Fruit fly (Drosophila melanogaster) whole organism, wandering third instar larva: ENCODE data around the gene SamDC.
A peak's percentile ranks its signal among the peaks of the same experiment; 100 is the strongest.

Experiments
- Abd-B ChIP-seq: fragments of >200 bp; optimal IDR thresholded peaks from 2 replicates; lab custom pipeline; 2017; ENCODE audit warnings: missing biosample characterization, missing genetic modification characterization
- CG32264 ChIP-seq: fragments of 200-800 bp; sonication (Bioruptor generic); optimal IDR thresholded peaks from 2 replicates; lab custom pipeline; 2016; ENCODE audit warnings: missing biosample characterization, missing genetic modification characterization
- CG9705 ChIP-seq: fragments of 200-800 bp; sonication (Bioruptor generic); optimal IDR thresholded peaks from 2 replicates; lab custom pipeline; 2018; ENCODE audit warnings: missing biosample characterization, mild to moderate bottlenecking, missing genetic modification characterization
- CrebA ChIP-seq: fragments of 200-800 bp; sonication (Bioruptor generic); optimal IDR thresholded peaks from 2 replicates; lab custom pipeline; 2016; ENCODE audit warnings: missing biosample characterization, mild to moderate bottlenecking, missing genetic modification characterization, borderline replicate concordance
- Dfd ChIP-seq: fragments of >200 bp; optimal IDR thresholded peaks from 2 replicates; lab custom pipeline; 2017; ENCODE audit warnings: missing biosample characterization, missing genetic modification characterization
- Dif ChIP-seq: fragments of 200-275, 200-300 bp; sonication (Bioruptor generic); optimal IDR thresholded peaks from 2 replicates; lab custom pipeline; 2018; ENCODE audit warnings: missing biosample characterization, missing genetic modification characterization; ENCODE audit not compliant: partially characterized antibody
- GATAd ChIP-seq: sonication (Bioruptor generic); optimal IDR thresholded peaks from 2 replicates; lab custom pipeline; 2016; ENCODE audit warnings: missing biosample characterization, missing genetic modification characterization
- HLH106 ChIP-seq: fragments of 200-800 bp; optimal IDR thresholded peaks from 3 replicates; lab custom pipeline; 2019; ENCODE audit warnings: missing biosample characterization, mild to moderate bottlenecking, missing genetic modification characterization, moderate library complexity
- Hnf4 ChIP-seq: fragments of 200-800 bp; sonication (Bioruptor generic); optimal IDR thresholded peaks from 2 replicates; lab custom pipeline; 2016; ENCODE audit warnings: missing biosample characterization, mild to moderate bottlenecking, missing genetic modification characterization
- Hr78 ChIP-seq: fragments of >200 bp; optimal IDR thresholded peaks from 2 replicates; lab custom pipeline; 2017; ENCODE audit warnings: missing biosample characterization, missing genetic modification characterization
- Hr83 ChIP-seq: fragments of 200-300 bp; sonication (Bioruptor generic); optimal IDR thresholded peaks from 2 replicates; lab custom pipeline; 2016; ENCODE audit warnings: missing biosample characterization, mild to moderate bottlenecking, missing genetic modification characterization, moderate library complexity; ENCODE audit not compliant: poor library complexity, severe bottlenecking
- Jra ChIP-seq: sonication (Bioruptor generic); optimal IDR thresholded peaks from 2 replicates; lab custom pipeline; 2016; ENCODE audit warnings: missing biosample characterization, missing genetic modification characterization
- Mio ChIP-seq: sonication (Bioruptor generic); optimal IDR thresholded peaks from 2 replicates; lab custom pipeline; 2016; ENCODE audit warnings: missing biosample characterization, missing genetic modification characterization
- Myc ChIP-seq: fragments of >200 bp; optimal IDR thresholded peaks from 2 replicates; lab custom pipeline; 2017
- N ChIP-seq: fragments of >200 bp; optimal IDR thresholded peaks from 2 replicates; lab custom pipeline; 2018; ENCODE audit warnings: missing biosample characterization, missing external identifiers, missing genetic modification characterization
- OdsH ChIP-seq: fragments of 200-800 bp; sonication (Bioruptor generic); optimal IDR thresholded peaks from 2 replicates; lab custom pipeline; 2016; ENCODE audit warnings: missing biosample characterization, mild to moderate bottlenecking, missing genetic modification characterization
- Rel ChIP-seq, 2 experiments: fragments of 200-800 bp; sonication (Bioruptor generic) in 1 of 2; optimal IDR thresholded peaks; 2 replicates in 1 of 2; 3 replicates in 1 of 2; lab custom pipeline; 2016 to 2019; ENCODE audit warnings: mild to moderate bottlenecking in 2 of 2, missing biosample characterization in 2 of 2, missing genetic modification characterization in 2 of 2, moderate library complexity in 1 of 2
- Sp1 ChIP-seq: fragments of 200-800 bp; sonication (Bioruptor generic); optimal IDR thresholded peaks from 3 replicates; lab custom pipeline; 2019; ENCODE audit warnings: missing biosample characterization, mild to moderate bottlenecking, missing genetic modification characterization, moderate library complexity
- Vsx2 ChIP-seq: fragments of 200-300, 225-300 bp; sonication (Bioruptor generic); optimal IDR thresholded peaks from 2 replicates; lab custom pipeline; 2018; ENCODE audit warnings: missing biosample characterization, missing genetic modification characterization; ENCODE audit not compliant: partially characterized antibody
- br ChIP-seq: fragments of 200-800 bp; sonication (Bioruptor generic); optimal IDR thresholded peaks from 2 replicates; lab custom pipeline; 2016; ENCODE audit warnings: missing biosample characterization, missing genetic modification characterization
- brk ChIP-seq: fragments of 200-800 bp; sonication (Bioruptor generic); optimal IDR thresholded peaks from 2 replicates; lab custom pipeline; 2016; ENCODE audit warnings: missing biosample characterization, mild to moderate bottlenecking, missing genetic modification characterization
- dl ChIP-seq, 2 experiments: fragments of 175-275, 200-275 bp in 1 of 2; fragments of 200-275 bp in 1 of 2; sonication (Bioruptor generic); optimal IDR thresholded peaks; lab custom pipeline; 2018; ENCODE audit warnings: mild to moderate bottlenecking in 2 of 2, missing biosample characterization in 2 of 2, missing genetic modification characterization in 2 of 2, moderate library complexity in 2 of 2; ENCODE audit not compliant: partially characterized antibody in 2 of 2, insufficient read depth in 1 of 2
- dmrt93B ChIP-seq: fragments of 200-800 bp; sonication (Bioruptor generic); optimal IDR thresholded peaks from 2 replicates; lab custom pipeline; 2018; ENCODE audit warnings: missing biosample characterization, mild to moderate bottlenecking, missing genetic modification characterization
- dsf ChIP-seq: sonication (Bioruptor generic); optimal IDR thresholded peaks from 2 replicates; lab custom pipeline; 2016; ENCODE audit warnings: missing biosample characterization, missing genetic modification characterization, borderline replicate concordance
- ey ChIP-seq: fragments of 200-800 bp; sonication (Bioruptor generic); optimal IDR thresholded peaks from 2 replicates; lab custom pipeline; 2016; ENCODE audit warnings: missing biosample characterization, missing genetic modification characterization
- foxo ChIP-seq, 2 experiments: fragments of 200-800 bp; sonication (Bioruptor generic); optimal IDR thresholded peaks; 2 replicates in 1 of 2; 3 replicates in 1 of 2; lab custom pipeline; 2016 to 2017; ENCODE audit warnings: missing biosample characterization in 2 of 2, missing genetic modification characterization in 2 of 2
- fru ChIP-seq: fragments of 200-800 bp; sonication (Bioruptor generic); optimal IDR thresholded peaks from 3 replicates; lab custom pipeline; 2016; ENCODE audit warnings: missing biosample characterization, mild to moderate bottlenecking, missing genetic modification characterization
- h ChIP-seq: fragments of 200-800 bp; sonication (Bioruptor generic); optimal IDR thresholded peaks from 3 replicates; lab custom pipeline; 2016; ENCODE audit warnings: missing biosample characterization, mild to moderate bottlenecking, missing genetic modification characterization
- jim ChIP-seq: fragments of 175-275, 200-325 bp; sonication (Bioruptor generic); optimal IDR thresholded peaks from 2 replicates; lab custom pipeline; 2016; ENCODE audit warnings: missing biosample characterization, mild to moderate bottlenecking, missing genetic modification characterization
- lola ChIP-seq: fragments of >200 bp; optimal IDR thresholded peaks from 2 replicates; lab custom pipeline; 2017; ENCODE audit warnings: missing biosample characterization, missing genetic modification characterization
- pan ChIP-seq: fragments of >200 bp; optimal IDR thresholded peaks from 2 replicates; lab custom pipeline; 2017
- psq ChIP-seq: fragments of 200-800 bp; sonication (Bioruptor generic); optimal IDR thresholded peaks from 3 replicates; lab custom pipeline; 2017; ENCODE audit warnings: missing biosample characterization, mild to moderate bottlenecking, missing genetic modification characterization, moderate library complexity
- rgr ChIP-seq: fragments of 200-800 bp; sonication (Bioruptor generic); optimal IDR thresholded peaks from 3 replicates; lab custom pipeline; 2016; ENCODE audit warnings: missing biosample characterization, mild to moderate bottlenecking, missing genetic modification characterization
- sage ChIP-seq: fragments of 200-800 bp; sonication (Bioruptor generic); optimal IDR thresholded peaks from 2 replicates; lab custom pipeline; 2016; ENCODE audit warnings: missing biosample characterization, mild to moderate bottlenecking, missing genetic modification characterization
- sv ChIP-seq: fragments of 200-800 bp; sonication (Bioruptor generic); optimal IDR thresholded peaks from 3 replicates; lab custom pipeline; 2016; ENCODE audit warnings: missing biosample characterization, missing genetic modification characterization
- tai ChIP-seq: sonication (Bioruptor generic); optimal IDR thresholded peaks from 2 replicates; lab custom pipeline; 2016; ENCODE audit warnings: missing biosample characterization, missing genetic modification characterization
- usp ChIP-seq: fragments of >200 bp; optimal IDR thresholded peaks from 2 replicates; lab custom pipeline; 2017; ENCODE audit warnings: missing biosample characterization, missing genetic modification characterization
- woc ChIP-seq: sonication (Bioruptor generic); optimal IDR thresholded peaks from 2 replicates; lab custom pipeline; 2016; ENCODE audit warnings: missing biosample characterization, mild to moderate bottlenecking, missing genetic modification characterization

The SamDC gene

dm6 chr2L:10379865-10380264 is 40.6 kb downstream of the SamDC start, which contains the start of gene gny:
TSS of gene gny (plus strand) at chr2L:10380103.
- TF ChIP-seq Hr78 (GFP tag; lab: Kevin White, UChicago) (no peak), CG9705 (GFP tag; lab: Kevin White, UChicago) (no peak), psq (GFP tag; lab: Kevin White, UChicago) (no peak), Rel (GFP tag; optimal IDR thresholded peaks at IDR 0.05; lab: Kevin White, UChicago) (no peak), Rel (tag; optimal IDR thresholded peaks at IDR 0.05; lab: Kevin White, UChicago) (peak; percentile 1), woc (GFP tag; lab: Kevin White, UChicago) (no peak), fru (no peak), Hnf4 (GFP tag; lab: Kevin White, UChicago) (no peak)

- TF ChIP-seq Hnf4 (GFP tag; lab: Kevin White, UChicago) (peak; percentile 67), tai (GFP tag; lab: Kevin White, UChicago) (peak; percentile 11), usp (GFP tag; lab: Kevin White, UChicago) (no peak), Dfd (GFP tag; lab: Kevin White, UChicago) (no peak), HLH106 (tag; lab: Kevin White, UChicago) (peak; percentile 74), Rel (GFP tag; optimal IDR thresholded peaks at IDR 0.05; lab: Kevin White, UChicago) (no peak), Rel (tag; optimal IDR thresholded peaks at IDR 0.05; lab: Kevin White, UChicago) (peak; percentile 96), dmrt93B (GFP tag; lab: Kevin White, UChicago) (no peak), CG32264 (GFP tag; lab: Kevin White, UChicago) (peak; percentile 33), Hr83 (GFP tag; lab: Kevin White, UChicago) (no peak), pan (no peak), Abd-B (GFP tag; lab: Kevin White, UChicago) (no peak), CrebA (GFP tag; lab: Kevin White, UChicago) (no peak), psq (GFP tag; lab: Kevin White, UChicago) (peak; percentile 59), Dif (no peak), sv (GFP tag; lab: Kevin White, UChicago) (peak; percentile 77), Hr78 (GFP tag; lab: Kevin White, UChicago) (no peak), Myc (lab: Kevin White, UChicago) (no peak), foxo (GFP tag; optimal IDR thresholded peaks at IDR 0.05; lab: Kevin White, UChicago) (peak; percentile 49 to 87), lola (GFP tag; lab: Kevin White, UChicago) (no peak), ey (peak; percentile 80), OdsH (GFP tag; lab: Kevin White, UChicago) (peak; percentile 84), woc (GFP tag; lab: Kevin White, UChicago) (peak; percentile 56), CG9705 (GFP tag; lab: Kevin White, UChicago) (no peak), Sp1 (peak; percentile 80), Vsx2 (GFP tag; lab: Kevin White, UChicago) (no peak), GATAd (GFP tag; lab: Kevin White, UChicago) (no peak), dsf (GFP tag; lab: Kevin White, UChicago) (peak; percentile 4), sage (GFP tag; lab: Kevin White, UChicago) (peak; percentile 38), fru (peak; percentile 90), br (no peak), Jra (GFP tag; lab: Kevin White, UChicago) (peak; percentile 31), N (GFP tag; lab: Kevin White, UChicago) (no peak), dl (GFP tag; optimal IDR thresholded peaks at IDR 0.05; lab: Kevin White, UChicago; ENCODE audit: insufficient read depth in 1 of 2, partially characterized antibody in 2 of 2) (no peak), rgr (peak; percentile 85), jim (GFP tag; lab: Kevin White, UChicago) (no peak), h (peak; percentile 91), Mio (GFP tag; lab: Kevin White, UChicago) (no peak), brk (GFP tag; lab: Kevin White, UChicago) (peak; percentile 69)
These were observed 42.7 kb downstream of the SamDC start, which contains the start of gene CG5096 for dm6 chr2L:10381890-10382450. TSS of gene CG5096 (plus strand) at chr2L:10382263.
